Worm (Caenorhabditis elegans): ENCODE data around the gene ivns-1.

ivns-1 gene

DNA sequence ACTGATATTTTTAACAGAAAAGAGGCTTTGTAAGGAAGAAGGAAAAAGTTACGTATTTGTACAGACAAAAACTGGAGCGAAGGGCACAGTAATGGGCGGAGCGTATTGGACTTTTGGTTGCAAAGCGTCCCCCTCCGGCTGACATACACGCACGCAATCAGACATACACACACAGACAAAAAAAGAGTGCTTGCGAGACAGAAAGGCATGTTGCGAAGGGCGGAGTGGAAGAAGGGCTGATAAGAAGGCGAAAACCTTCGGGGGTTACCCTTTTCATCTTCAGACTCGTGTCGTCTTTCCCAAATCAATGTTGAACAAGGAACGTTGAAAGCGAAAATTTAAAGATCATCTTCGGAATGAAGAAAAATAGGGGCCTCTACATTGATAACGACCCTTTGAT lies 3.6 kb downstream of the ivns-1 start (continued):
- TF ChIP-seq ama-1 (optimal IDR thresholded peaks at IDR 0.05) (no peak), ama-1 (GFP tag; optimal IDR thresholded peaks at IDR 0.05) (no peak), K12H6.12 (tag; optimal IDR thresholded peaks at IDR 0.05) (no peak), ceh-100 (GFP tag; IDR thresholded peaks at IDR 0.05) (no peak), lin-40 (tag; optimal IDR thresholded peaks at IDR 0.05) (peak; percentile 36), ets-4 (GFP tag; optimal IDR thresholded peaks at IDR 0.05) (no peak), B0035.1 (tag; optimal IDR thresholded peaks at IDR 0.05) (no peak), atf-7 (tag; optimal IDR thresholded peaks at IDR 0.05) (peak; percentile 38), hrde-1 (tag; optimal IDR thresholded peaks at IDR 0.05; ENCODE audit: borderline replicate concordance) (no peak), tlf-1 (GFP tag; optimal IDR thresholded peaks at IDR 0.05) (no peak), K11D2.4 (GFP tag; IDR thresholded peaks at IDR 0.05) (no peak), B0336.3 (GFP tag; IDR thresholded peaks at IDR 0.05) (peak; percentile 38; the same call in 1 of the 2 replicates), C06A6.2 (GFP tag; conservative IDR thresholded peaks at IDR 0.05) (0 out of 2 replicates have a peak, but pooled peaks have one; percentile 29), attf-5 (GFP tag; optimal IDR thresholded peaks at IDR 0.05) (no peak), ztf-28 (GFP tag; IDR thresholded peaks at IDR 0.05) (no peak), rpc-1 (optimal IDR thresholded peaks at IDR 0.05) (no peak), rpc-1 (tag; optimal IDR thresholded peaks at IDR 0.05) (no peak), zfh-2 (GFP tag; conservative IDR thresholded peaks at IDR 0.05) (no peak; the same call in 1 of the 2 replicates), fkh-3 (tag; optimal IDR thresholded peaks at IDR 0.05) (no peak), rcor-1 (GFP tag; IDR thresholded peaks at IDR 0.05) (no peak), F10E7.11 (tag; optimal IDR thresholded peaks at IDR 0.05) (no peak), madf-8 (GFP tag; conservative IDR thresholded peaks at IDR 0.05) (no peak), tbp1 (GFP tag; optimal IDR thresholded peaks at IDR 0.05) (peak; percentile 20), akir-1 (GFP tag; optimal IDR thresholded peaks at IDR 0.05) (no peak), F22D6.2 (tag; optimal IDR thresholded peaks at IDR 0.05) (no peak), bed-1 (GFP tag; IDR thresholded peaks at IDR 0.05) (no peak), nfyb-1 (GFP tag; IDR thresholded peaks at IDR 0.05) (peak; percentile 65; the same call in 1 of the 2 replicates), let-526 (GFP tag; IDR thresholded peaks at IDR 0.05) (0 out of 2 replicates have a peak, but pooled peaks have one; percentile 63), mxl-1 (tag; optimal IDR thresholded peaks at IDR 0.05) (no peak), repo-1 (tag; optimal IDR thresholded peaks at IDR 0.05) (no peak), athp-1 (tag; optimal IDR thresholded peaks at IDR 0.05) (no peak), hlh-12 (tag; optimal IDR thresholded peaks at IDR 0.05) (no peak), Y53G8AR.9 (GFP tag; conservative IDR thresholded peaks at IDR 0.05) (no peak), nhr-27 (tag; optimal IDR thresholded peaks at IDR 0.05) (no peak), ceh-58 (GFP tag; IDR thresholded peaks at IDR 0.05) (no peak), lsy-27 (tag; optimal IDR thresholded peaks at IDR 0.05; ENCODE audit: borderline replicate concordance, insufficient read depth) (no peak), nfya-1 (tag; optimal IDR thresholded peaks at IDR 0.05; ENCODE audit: borderline replicate concordance, insufficient read depth) (no peak), nfya-2 (GFP tag; IDR thresholded peaks at IDR 0.05) (no peak), efl-1 (GFP tag; optimal IDR thresholded peaks at IDR 0.05) (no peak), dpff-1 (tag; optimal IDR thresholded peaks at IDR 0.05) (no peak), hmg-20 (GFP tag; IDR thresholded peaks at IDR 0.05) (no peak), B0019.2 (GFP tag; conservative IDR thresholded peaks at IDR 0.05) (no peak), ccch-3 (GFP tag; optimal IDR thresholded peaks at IDR 0.05) (no peak), hsf-1 (GFP tag; IDR thresholded peaks at IDR 0.05) (no peak), lsl-1 (GFP tag; optimal IDR thresholded peaks at IDR 0.05) (no peak), mcd-1 (GFP tag; IDR thresholded peaks at IDR 0.05) (0 out of 2 replicates have a peak, but pooled peaks have one; percentile 40), ZK185.1 (tag; optimal IDR thresholded peaks at IDR 0.05; ENCODE audit: poor library complexity, severe bottlenecking) (no peak), ekl-4 (GFP tag; IDR thresholded peaks at IDR 0.05) (no peak), ztf-25 (GFP tag; IDR thresholded peaks at IDR 0.05) (0 out of 2 replicates have a peak, but pooled peaks have one; percentile 36), lir-1 (GFP tag; conservative IDR thresholded peaks at IDR 0.05) (no peak)
